Worm (Caenorhabditis elegans): Measurements from ENCODE around the gene ZK1067.3.

- no peak for TF ChIP-seq jun-1 (tag; optimal IDR thresholded peaks at IDR 0.05)
- no peak for TF ChIP-seq mdl-1 (tag; optimal IDR thresholded peaks at IDR 0.05)
- no peak for TF ChIP-seq swsn-7 (tag; optimal IDR thresholded peaks at IDR 0.05)
- no peak for TF ChIP-seq lin-13 (GFP tag; optimal IDR thresholded peaks at IDR 0.05)
- no peak for TF ChIP-seq nhr-76 (tag; optimal IDR thresholded peaks at IDR 0.05)
- no peak for TF ChIP-seq lin-15B (tag; optimal IDR thresholded peaks at IDR 0.05)
- no peak for TF ChIP-seq pqm-1 (tag; optimal IDR thresholded peaks at IDR 0.05)
- no peak for TF ChIP-seq unc-130 (tag; optimal IDR thresholded peaks at IDR 0.05)
- no peak for TF ChIP-seq sptf-1 (tag; optimal IDR thresholded peaks at IDR 0.05)
- no peak for TF ChIP-seq sox-4 (tag; optimal IDR thresholded peaks at IDR 0.05)
- no peak for TF ChIP-seq mep-1 (tag; optimal IDR thresholded peaks at IDR 0.05)
These were observed 4.1 kb downstream of the ZK1067.3 start, which contains the start of gene abu-14 for ce11 chrII:9227134-9227533.

Measured in whole organism, L1 larva.